Worm (Caenorhabditis elegans) whole organism, dauer: ENCODE results near the gene elo-1.

Experiments used
- unc-62 ChIP-seq: sonication (generic microtip); optimal IDR thresholded peaks from 2 replicates; lab custom pipeline; 2017; ENCODE audit warnings: missing biosample characterization, missing genetic modification reagents, missing genetic modification characterization

The elo-1 gene

DNA sequence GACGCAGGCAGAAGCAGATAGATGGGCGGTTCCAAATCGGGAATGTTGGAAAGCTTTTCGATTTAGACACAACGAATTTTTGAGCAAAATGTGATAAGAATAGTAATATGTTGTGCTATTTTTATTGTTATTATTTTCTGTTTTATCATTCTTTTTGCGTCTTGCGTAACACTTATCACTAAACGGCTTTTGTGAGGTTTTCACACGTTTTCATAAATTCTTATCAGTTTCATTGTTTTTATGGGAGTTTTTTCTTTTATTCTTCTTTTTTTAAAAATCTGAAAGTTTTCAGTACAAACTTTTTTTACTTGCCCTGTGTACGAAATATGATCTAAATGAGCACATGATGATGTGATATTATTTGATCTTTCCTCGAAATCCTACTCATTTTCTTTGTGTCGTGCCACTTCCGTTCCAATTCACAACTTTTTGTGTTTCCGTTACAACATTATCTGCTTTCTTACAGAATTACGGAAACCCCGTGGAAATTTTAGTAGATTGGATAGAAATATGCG is 14.2 kb downstream of the elo-1 start, which contains the start of gene fbl-1:
Gene fbl-1 (plus strand): TSS at position 465 of the 515 bp plus-strand sequence.
- no peak for TF ChIP-seq unc-62

DNA sequence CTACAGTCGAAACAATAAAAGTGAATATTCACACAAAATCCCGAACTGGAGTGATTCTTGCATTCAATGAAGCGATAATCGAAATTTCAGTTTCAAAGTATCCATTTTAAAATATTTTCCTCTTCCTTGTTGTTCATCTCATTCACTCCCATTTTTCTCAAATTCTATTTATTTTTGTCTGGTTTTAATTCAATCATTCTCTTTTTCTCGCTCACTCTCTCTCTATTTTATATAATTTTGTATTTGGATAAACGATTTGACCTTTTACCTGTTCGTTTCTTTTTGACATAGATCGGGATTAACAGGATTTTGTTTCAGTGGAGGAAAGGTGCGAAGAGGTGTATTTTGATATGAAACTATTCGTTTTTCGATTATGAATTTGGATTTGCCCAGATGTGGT is 19.8 kb downstream of the elo-1 start, which contains the start of gene T05A1.5:
Gene T05A1.5 (plus strand): TSS at position 301 of the 400 bp plus-strand sequence.
- no peak for TF ChIP-seq unc-62

DNA sequence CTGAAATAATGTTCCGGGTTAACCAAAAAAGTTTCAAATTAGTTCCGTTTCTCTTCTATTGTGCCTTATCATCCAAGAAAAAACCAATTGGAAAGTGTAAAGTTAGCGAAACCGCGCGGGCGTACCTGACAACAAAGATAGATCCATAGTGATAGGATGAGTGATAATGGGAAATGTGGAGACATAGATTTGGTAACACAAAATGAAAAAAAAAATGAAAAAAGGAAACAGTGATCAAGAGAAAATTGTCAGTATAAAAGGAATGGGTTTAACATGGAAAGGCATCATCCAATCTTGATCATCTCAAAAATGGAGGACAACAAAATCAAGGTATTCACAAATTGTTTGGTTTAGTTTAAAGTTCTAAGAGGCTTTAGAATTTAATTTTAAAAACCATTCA is 36.9 kb downstream of the elo-1 start, which contains the start of gene col-122:
Gene col-122 (plus strand): TSS at position 301 of the 400 bp plus-strand sequence.
- TF ChIP-seq unc-62: no peak

DNA sequence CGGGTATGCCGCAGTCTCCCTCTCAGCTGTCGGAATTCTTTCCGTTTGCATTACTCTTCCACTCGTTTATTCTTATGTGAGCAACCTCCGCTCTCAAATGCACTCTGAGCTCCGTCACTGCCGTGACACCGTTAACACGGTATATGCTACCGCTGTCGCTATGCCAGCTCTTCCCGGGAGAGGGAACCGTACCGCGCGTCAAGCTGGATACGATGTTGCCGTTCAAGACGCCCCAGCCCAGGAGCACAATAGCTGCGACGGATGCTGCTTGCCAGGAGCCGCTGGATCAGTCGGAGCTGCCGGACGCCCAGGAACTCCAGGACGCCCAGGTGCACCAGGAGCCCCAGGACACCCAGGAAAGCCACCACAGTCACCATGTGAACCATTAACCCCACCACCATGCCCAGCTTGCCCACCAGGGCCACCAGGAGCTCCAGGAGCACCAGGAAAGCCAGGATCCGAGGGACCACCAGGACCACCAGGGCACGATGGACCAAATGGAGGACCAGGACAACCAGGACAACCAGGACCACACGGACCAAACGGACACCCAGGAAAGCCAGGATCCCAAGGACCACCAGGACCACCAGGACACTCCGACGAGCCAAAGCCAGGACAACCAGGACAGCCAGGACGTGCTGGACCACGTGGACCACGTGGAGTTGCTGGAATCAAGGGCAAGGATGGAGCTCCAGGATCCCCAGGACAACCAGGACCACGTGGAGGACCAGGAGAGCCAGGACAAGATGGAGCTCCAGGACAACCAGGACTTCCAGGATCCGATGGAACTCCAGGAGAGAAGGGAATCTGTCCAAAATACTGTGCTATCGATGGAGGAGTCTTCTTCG is 37.6 kb downstream of the elo-1 start:
- no peak for TF ChIP-seq unc-62

DNA sequence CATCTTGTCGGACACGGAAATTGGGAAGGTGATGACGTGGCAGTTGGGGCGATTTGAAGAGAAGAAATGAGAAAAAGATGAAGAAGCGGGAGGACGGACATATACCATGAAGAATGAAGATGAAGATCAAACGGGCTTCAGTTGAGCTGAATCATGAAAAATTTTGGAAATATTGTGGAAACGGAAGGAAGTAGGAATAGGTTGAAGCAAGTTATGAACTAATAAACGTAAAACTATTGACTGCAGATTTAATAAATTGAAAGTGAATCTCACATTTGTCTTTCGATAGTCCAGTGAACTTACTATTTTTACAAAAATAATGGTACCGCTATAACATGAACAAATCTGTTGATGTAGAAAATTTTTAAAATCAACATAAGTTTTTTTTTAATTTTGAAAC is 40.3 kb downstream of the elo-1 start, which contains the start of gene lron-14:
Gene lron-14 (minus strand): TSS at position 101 of the 400 bp plus-strand sequence.
- no peak for TF ChIP-seq unc-62
